Fruit fly (Drosophila melanogaster) whole organism, embryonic: ENCODE measurements around the gene dia.

Experiments used
- Antp ChIP-seq: fragments of 200-800 bp; sonication (Bioruptor generic); optimal IDR thresholded peaks from 3 replicates; lab custom pipeline; 2016; ENCODE audit warnings: missing biosample characterization, missing genetic modification characterization
- B-H1 ChIP-seq: fragments of 200-800 bp; sonication (Bioruptor generic); IDR thresholded peaks from 3 replicates; pipeline ENCODE4 v1.3.6; 2022; ENCODE audit warnings: missing biosample characterization, missing genetic modification characterization
- CG1024 ChIP-seq: fragments of 200-800 bp; sonication (Bioruptor generic); IDR thresholded peaks from 2 replicates; pipeline ENCODE4 v1.3.6; 2022; ENCODE audit warnings: missing biosample characterization, missing genetic modification characterization
- CG10267 ChIP-seq: fragments of 200-800 bp; sonication (Bioruptor generic); optimal IDR thresholded peaks from 2 replicates; lab custom pipeline; 2018; ENCODE audit warnings: missing biosample characterization, mild to moderate bottlenecking, missing genetic modification characterization, moderate library complexity
- CG11085 ChIP-seq: fragments of 200-800 bp; sonication (Bioruptor generic); IDR thresholded peaks from 2 replicates; pipeline ENCODE4 v1.3.6; 2022; ENCODE audit warnings: missing biosample characterization, missing genetic modification characterization
- CG11093 ChIP-seq: fragments of 200-800 bp; sonication (Bioruptor generic); IDR thresholded peaks from 3 replicates; pipeline ENCODE4 v1.3.6; 2022; ENCODE audit warnings: missing biosample characterization, missing genetic modification characterization
- CG11695 ChIP-seq: fragments of 200-800 bp; sonication (Bioruptor generic); IDR thresholded peaks from 3 replicates; pipeline ENCODE4 v1.3.6; 2022; ENCODE audit warnings: missing biosample characterization, missing genetic modification characterization
- CG12299 ChIP-seq: fragments of 200-800 bp; sonication (Bioruptor generic); optimal IDR thresholded peaks from 2 replicates; lab custom pipeline; 2018; ENCODE audit warnings: missing biosample characterization, mild to moderate bottlenecking, missing genetic modification characterization
- CG12659 ChIP-seq: fragments of 200-800 bp; sonication (Bioruptor generic); optimal IDR thresholded peaks from 3 replicates; lab custom pipeline; 2017; ENCODE audit warnings: mild to moderate bottlenecking, missing biosample characterization, missing genetic modification reagents, missing genetic modification characterization
- CG17912 ChIP-seq: fragments of 200-800 bp; sonication (Bioruptor generic); optimal IDR thresholded peaks from 2 replicates; lab custom pipeline; 2018; ENCODE audit warnings: missing biosample characterization, mild to moderate bottlenecking, missing genetic modification characterization
- CG18476 ChIP-seq: fragments of 200-800 bp; sonication (Bioruptor generic); optimal IDR thresholded peaks from 2 replicates; lab custom pipeline; 2016; ENCODE audit warnings: missing biosample characterization, mild to moderate bottlenecking, missing genetic modification characterization
- CG2712 ChIP-seq: fragments of 200-800 bp; optimal IDR thresholded peaks from 3 replicates; lab custom pipeline; 2019; ENCODE audit warnings: missing biosample characterization, mild to moderate bottlenecking, missing genetic modification characterization, moderate library complexity
- CG31365 ChIP-seq: fragments of 200-800 bp; sonication (Bioruptor generic); optimal IDR thresholded peaks from 2 replicates; lab custom pipeline; 2018; ENCODE audit warnings: missing biosample characterization, mild to moderate bottlenecking, missing genetic modification characterization
- CG31388 ChIP-seq: fragments of 200-800 bp; sonication (Bioruptor generic); optimal IDR thresholded peaks from 2 replicates; lab custom pipeline; 2016; ENCODE audit warnings: missing biosample characterization, missing genetic modification characterization
- CG3163 ChIP-seq: fragments of 200-800 bp; sonication (Bioruptor generic); optimal IDR thresholded peaks from 3 replicates; lab custom pipeline; 2016; ENCODE audit warnings: missing biosample characterization, missing genetic modification characterization
- CG32767 ChIP-seq: fragments of 200-800 bp; sonication (Bioruptor generic); IDR thresholded peaks from 2 replicates; pipeline ENCODE4 v1.3.6; 2022; ENCODE audit warnings: missing biosample characterization, missing genetic modification characterization
- CG4707 ChIP-seq: fragments of 200-800 bp; sonication (Bioruptor generic); optimal IDR thresholded peaks from 2 replicates; lab custom pipeline; 2018; ENCODE audit warnings: missing biosample characterization, mild to moderate bottlenecking, missing genetic modification characterization, moderate library complexity
- CG5953 ChIP-seq: fragments of 200-800 bp; sonication (Bioruptor generic); IDR thresholded peaks from 2 replicates; pipeline ENCODE4 v1.3.6; 2022; ENCODE audit warnings: missing biosample characterization, missing genetic modification characterization
- CG7556 ChIP-seq: fragments of 200-800 bp; sonication (Bioruptor generic); optimal IDR thresholded peaks from 2 replicates; lab custom pipeline; 2017; ENCODE audit warnings: missing biosample characterization, mild to moderate bottlenecking, missing genetic modification characterization
- CG9932 ChIP-seq: fragments of 200-800 bp; sonication (Bioruptor generic); IDR thresholded peaks from 2 replicates; pipeline ENCODE4 v1.3.6; 2022; ENCODE audit warnings: missing biosample characterization, missing genetic modification characterization
- Camta ChIP-seq: fragments of 200-800 bp; sonication (Bioruptor generic); optimal IDR thresholded peaks from 2 replicates; lab custom pipeline; 2016; ENCODE audit warnings: missing biosample characterization, missing genetic modification characterization
- Chrac-16 ChIP-seq: fragments of 200-800 bp; sonication (Bioruptor generic); optimal IDR thresholded peaks from 3 replicates; lab custom pipeline; 2016; ENCODE audit warnings: missing biosample characterization, missing genetic modification characterization
- Doc2 ChIP-seq: fragments of 200-800 bp; sonication (Bioruptor generic); IDR thresholded peaks from 2 replicates; pipeline ENCODE4 v1.3.6; 2022; ENCODE audit warnings: missing biosample characterization, missing genetic modification characterization
- Fer3 ChIP-seq: fragments of 200-800 bp; sonication (Bioruptor generic); optimal IDR thresholded peaks from 2 replicates; lab custom pipeline; 2018; ENCODE audit warnings: missing biosample characterization, mild to moderate bottlenecking, missing genetic modification characterization, moderate library complexity
- HLH4C ChIP-seq: fragments of 200-800 bp; sonication (Bioruptor generic); IDR thresholded peaks from 3 replicates; pipeline ENCODE4 v1.3.6; 2022; ENCODE audit warnings: missing biosample characterization, missing genetic modification characterization; ENCODE audit not compliant: partially characterized antibody
- Hey ChIP-seq: fragments of 200-800 bp; sonication (Bioruptor generic); optimal IDR thresholded peaks from 3 replicates; lab custom pipeline; 2018; ENCODE audit warnings: missing biosample characterization, mild to moderate bottlenecking, missing genetic modification characterization
- Nf-YC ChIP-seq: fragments of 200-800 bp; optimal IDR thresholded peaks from 3 replicates; lab custom pipeline; 2019; ENCODE audit warnings: missing biosample characterization, mild to moderate bottlenecking, missing genetic modification characterization, moderate library complexity
- Pdp1 ChIP-seq, 2 experiments: fragments of 200-800 bp; sonication (Bioruptor generic); optimal IDR thresholded peaks; 3 replicates each; lab custom pipeline; 2016; ENCODE audit warnings: missing biosample characterization in 2 of 2, missing genetic modification characterization in 2 of 2, mild to moderate bottlenecking in 1 of 2, moderate library complexity in 1 of 2
- Ptx1 ChIP-seq: fragments of 200-800 bp; sonication (Bioruptor generic); IDR thresholded peaks from 2 replicates; pipeline ENCODE4 v1.3.6; 2022; ENCODE audit warnings: missing biosample characterization, missing genetic modification characterization
- Scr ChIP-seq: fragments of 200-800 bp; sonication (Bioruptor generic); IDR thresholded peaks from 2 replicates; pipeline ENCODE4 v1.3.6; 2022; ENCODE audit warnings: missing biosample characterization, missing genetic modification characterization; ENCODE audit not compliant: partially characterized antibody
- ato ChIP-seq: fragments of 200-800 bp; sonication (Bioruptor generic); IDR thresholded peaks from 2 replicates; pipeline ENCODE4 v1.3.6; 2022; ENCODE audit warnings: missing biosample characterization, missing genetic modification characterization; ENCODE audit not compliant: partially characterized antibody
- fd102C ChIP-seq: fragments of 200-800 bp; sonication (Bioruptor generic); optimal IDR thresholded peaks from 2 replicates; lab custom pipeline; 2018; ENCODE audit warnings: missing biosample characterization, mild to moderate bottlenecking, missing genetic modification characterization, moderate library complexity
- gcm ChIP-seq: fragments of 200-800 bp; sonication (Bioruptor generic); optimal IDR thresholded peaks from 2 replicates; lab custom pipeline; 2019; ENCODE audit warnings: missing biosample characterization, mild to moderate bottlenecking, missing genetic modification characterization, moderate library complexity
- gem ChIP-seq: fragments of 200-800 bp; sonication (Bioruptor generic); optimal IDR thresholded peaks from 2 replicates; lab custom pipeline; 2019; ENCODE audit warnings: missing biosample characterization, mild to moderate bottlenecking, missing genetic modification characterization, moderate library complexity
- hbn ChIP-seq: fragments of 200-800 bp; sonication (Bioruptor generic); IDR thresholded peaks from 2 replicates; pipeline ENCODE4 v1.3.6; 2022; ENCODE audit warnings: missing biosample characterization, missing genetic modification characterization; ENCODE audit not compliant: partially characterized antibody
- her ChIP-seq: fragments of 200-800 bp; sonication (Bioruptor generic); optimal IDR thresholded peaks from 2 replicates; lab custom pipeline; 2016; ENCODE audit warnings: missing biosample characterization, missing genetic modification characterization
- jing ChIP-seq: fragments of 200-800 bp; sonication (Bioruptor generic); optimal IDR thresholded peaks from 2 replicates; lab custom pipeline; 2018; ENCODE audit warnings: missing biosample characterization, mild to moderate bottlenecking, missing genetic modification characterization
- lab ChIP-seq: fragments of 200-800 bp; sonication (Bioruptor generic); optimal IDR thresholded peaks from 3 replicates; lab custom pipeline; 2017; ENCODE audit warnings: missing biosample characterization, missing genetic modification characterization, mild to moderate bottlenecking, moderate library complexity, missing genetic modification reagents
- mam ChIP-seq: fragments of 200-800 bp; sonication (Bioruptor generic); optimal IDR thresholded peaks from 3 replicates; lab custom pipeline; 2016; ENCODE audit warnings: missing biosample characterization, missing genetic modification characterization
- nau ChIP-seq: fragments of 200-800 bp; sonication (Bioruptor generic); optimal IDR thresholded peaks from 3 replicates; lab custom pipeline; 2017; ENCODE audit warnings: missing biosample characterization, mild to moderate bottlenecking, missing genetic modification characterization, missing genetic modification reagents
- nerfin-2 ChIP-seq: fragments of 200-800 bp; sonication (Bioruptor generic); IDR thresholded peaks from 2 replicates; pipeline ENCODE4 v1.3.6; 2022; ENCODE audit warnings: missing biosample characterization, missing genetic modification characterization; ENCODE audit not compliant: partially characterized antibody
- p53 ChIP-seq: fragments of 200-800 bp; sonication (Bioruptor generic); optimal IDR thresholded peaks from 2 replicates; lab custom pipeline; 2016; ENCODE audit warnings: missing biosample characterization, missing genetic modification characterization
- pb ChIP-seq: fragments of 200-800 bp; sonication (Bioruptor generic); optimal IDR thresholded peaks from 3 replicates; lab custom pipeline; 2016; ENCODE audit warnings: missing biosample characterization, missing genetic modification characterization
- prd ChIP-seq, 3 experiments: fragments of >200 bp in 2 of 3; fragments of 200-800 bp in 1 of 3; sonication (Bioruptor generic) in 1 of 3; optimal IDR thresholded peaks in 2 of 3; IDR thresholded peaks in 1 of 3; 2 replicates in 2 of 3; 3 replicates in 1 of 3; pipeline versions ENCODE4 v1.3.6 to Lab custom; 2017 to 2022; ENCODE audit warnings: missing biosample characterization in 1 of 3, missing genetic modification characterization in 1 of 3
- row ChIP-seq: fragments of 200-800 bp; sonication (Bioruptor generic); IDR thresholded peaks from 3 replicates; pipeline ENCODE4 v1.3.6; 2022; ENCODE audit warnings: missing biosample characterization, missing genetic modification characterization
- sima ChIP-seq: fragments of 200-800 bp; sonication (Bioruptor generic); optimal IDR thresholded peaks from 2 replicates; lab custom pipeline; 2016; ENCODE audit warnings: missing biosample characterization, missing genetic modification characterization
- sug ChIP-seq: fragments of 200-800 bp; optimal IDR thresholded peaks from 2 replicates; lab custom pipeline; 2019; ENCODE audit warnings: missing biosample characterization, mild to moderate bottlenecking, missing genetic modification characterization, moderate library complexity
- tin ChIP-seq: fragments of 200-800 bp; sonication (Bioruptor generic); optimal IDR thresholded peaks from 3 replicates; lab custom pipeline; 2016; ENCODE audit warnings: missing biosample characterization, missing genetic modification characterization
- trem ChIP-seq: fragments of 200-800 bp; optimal IDR thresholded peaks from 3 replicates; lab custom pipeline; 2019; ENCODE audit warnings: missing biosample characterization, mild to moderate bottlenecking, missing genetic modification characterization, moderate library complexity

Gene dia

DNA sequence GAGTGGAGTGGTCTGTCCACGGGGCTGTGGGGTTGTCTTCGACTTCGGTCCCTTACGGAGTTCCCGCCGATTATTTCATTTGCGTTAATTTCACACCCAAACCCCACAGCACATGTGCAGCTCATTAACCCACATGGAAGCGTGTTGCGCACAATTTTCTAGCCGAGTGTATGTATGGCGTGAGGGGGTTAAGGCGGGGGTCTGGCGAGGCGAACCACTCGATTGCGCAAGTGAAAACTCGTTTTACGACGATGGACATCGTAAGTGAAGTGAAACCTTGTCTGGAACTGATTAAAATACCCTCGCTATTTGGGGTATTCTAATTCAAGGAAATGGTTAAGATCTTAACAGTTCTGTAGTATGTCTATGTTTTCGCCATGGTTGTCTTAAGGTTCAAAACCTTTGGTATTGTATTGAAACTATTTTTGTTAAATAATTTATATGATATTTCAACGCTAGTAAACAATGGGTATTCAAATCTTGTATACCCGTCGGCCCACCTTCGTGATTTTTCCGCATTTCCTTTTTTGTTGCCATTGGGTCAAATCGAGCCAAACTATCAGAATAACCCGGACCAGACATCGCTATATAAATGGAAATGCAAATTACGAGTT lies 53.2 kb downstream of the dia start (continued):
- TF ChIP-seq CG4707 (GFP tag; lab: Kevin White, UChicago) = no peak
- TF ChIP-seq ato (GFP tag; lab: Robert Waterston, UW) = no peak
- peak; percentile 57 for TF ChIP-seq CG2712 (tag; lab: Kevin White, UChicago)
- no peak for TF ChIP-seq sug (tag; lab: Kevin White, UChicago)
- TF ChIP-seq jing = peak; percentile 10
- peak; percentile 16 for TF ChIP-seq tin (GFP tag; lab: Kevin White, UChicago)
- TF ChIP-seq hbn (GFP tag; lab: Robert Waterston, UW) = no peak
- TF ChIP-seq CG12299 (tag; lab: Kevin White, UChicago) = no peak
- peak; percentile 70 for TF ChIP-seq row (GFP tag; lab: Robert Waterston, UW)
- TF ChIP-seq CG31365 (tag; lab: Kevin White, UChicago) = no peak
- peak; percentile 54 for TF ChIP-seq lab (GFP tag; lab: Kevin White, UChicago)
- TF ChIP-seq fd102C (GFP tag; lab: Kevin White, UChicago) = no peak
- no peak for TF ChIP-seq sima (GFP tag; lab: Kevin White, UChicago)
- peak; percentile 42 for TF ChIP-seq CG12659
- TF ChIP-seq Ptx1 (GFP tag; lab: Robert Waterston, UW) = peak; percentile 72
- peak in 1 of 2 experiments; percentile 84 for TF ChIP-seq Pdp1 (GFP tag; optimal IDR thresholded peaks at IDR 0.05; lab: Kevin White, UChicago)
- peak; percentile 77 for TF ChIP-seq gem (tag; lab: Kevin White, UChicago)
- no peak for TF ChIP-seq Scr (GFP tag; lab: Robert Waterston, UW)
- TF ChIP-seq CG7556 = peak; percentile 37
- TF ChIP-seq CG18476 = peak; percentile 25
- peak; percentile 9 for TF ChIP-seq Camta
- TF ChIP-seq pb (GFP tag; lab: Kevin White, UChicago) = no peak
- no peak for TF ChIP-seq nerfin-2
- TF ChIP-seq CG32767 (GFP tag; lab: Robert Waterston, UW) = no peak; the same call in none of the 2 replicates
- peak; percentile 18 for TF ChIP-seq nau (GFP tag; lab: Kevin White, UChicago)
- TF ChIP-seq CG11093 = peak; percentile 36; the same call in 1 of the 3 replicates
- TF ChIP-seq prd (optimal IDR thresholded peaks at IDR 0.05; lab: Kevin White, UChicago) = no peak
- TF ChIP-seq prd (GFP tag; IDR thresholded peaks at IDR 0.05; lab: Robert Waterston, UW) = peak; percentile 60; the same call in 2 of the 3 replicates
- TF ChIP-seq CG1024 = no peak
- no peak for TF ChIP-seq CG17912 (GFP tag; lab: Kevin White, UChicago)
- TF ChIP-seq Hey (tag; lab: Kevin White, UChicago) = no peak
- no peak for TF ChIP-seq Antp
- no peak for TF ChIP-seq HLH4C (GFP tag; lab: Robert Waterston, UW)
- TF ChIP-seq gcm (GFP tag; lab: Kevin White, UChicago) = peak; percentile 22
- no peak for TF ChIP-seq CG31388
- TF ChIP-seq CG11085 (GFP tag; lab: Robert Waterston, UW) = no peak
- peak; percentile 15 for TF ChIP-seq Chrac-16 (GFP tag; lab: Kevin White, UChicago)
- no peak for TF ChIP-seq trem (tag; lab: Kevin White, UChicago)
- peak; percentile 13 for TF ChIP-seq Nf-YC
- no peak; the same call in 1 of the 2 replicates for TF ChIP-seq CG9932 (GFP tag; lab: Robert Waterston, UW)
- peak; percentile 41 for TF ChIP-seq Fer3 (tag; lab: Kevin White, UChicago)
- TF ChIP-seq CG3163 (GFP tag; lab: Kevin White, UChicago) = no peak
- peak; percentile 62; the same call in 1 of the 3 replicates for TF ChIP-seq CG11695
- TF ChIP-seq B-H1 (GFP tag; lab: Robert Waterston, UW) = peak; percentile 21; the same call in 1 of the 3 replicates
- no peak for TF ChIP-seq her (GFP tag; lab: Kevin White, UChicago)
- no peak for TF ChIP-seq CG10267
- no peak for TF ChIP-seq CG5953 (GFP tag; lab: Robert Waterston, UW)
- no peak for TF ChIP-seq mam (GFP tag; lab: Kevin White, UChicago)
- TF ChIP-seq Doc2 (GFP tag; lab: Robert Waterston, UW) = no peak
- no peak for TF ChIP-seq p53 (GFP tag; lab: Kevin White, UChicago)
